Worm (Caenorhabditis elegans): Measurements from ENCODE around the gene cku-70.

DNA sequence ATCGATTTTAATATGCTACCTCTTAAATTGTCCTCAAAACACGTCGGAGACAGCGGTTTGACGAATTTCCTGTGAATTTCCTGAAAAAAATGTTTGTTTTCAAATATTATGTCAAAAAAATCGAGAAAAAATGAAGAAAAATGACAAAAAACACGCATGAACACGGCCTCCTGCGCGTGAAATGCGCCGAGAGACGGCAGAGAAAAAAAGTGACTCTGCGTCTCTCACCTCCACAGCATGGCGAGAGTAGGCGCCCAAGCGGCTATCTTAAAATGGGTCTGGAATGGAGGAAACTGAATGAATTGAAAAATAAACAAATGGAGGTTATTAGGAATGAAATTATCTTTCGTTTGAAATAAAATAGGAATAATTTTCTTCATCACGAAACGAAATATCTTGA, 43.9 kb upstream of the cku-70 start:
- TF ChIP-seq snpc-4 (tag; optimal IDR thresholded peaks at IDR 0.05) (no peak), blmp-1 (tag; optimal IDR thresholded peaks at IDR 0.05) (no peak), nhr-12 (tag; optimal IDR thresholded peaks at IDR 0.05) (no peak), nhr-237 (tag; optimal IDR thresholded peaks at IDR 0.05) (no peak), mep-1 (tag; optimal IDR thresholded peaks at IDR 0.05) (peak; percentile 51), lin-13 (tag; optimal IDR thresholded peaks at IDR 0.05) (no peak), mab-5 (tag; optimal IDR thresholded peaks at IDR 0.05) (no peak), unc-39 (tag; optimal IDR thresholded peaks at IDR 0.05) (no peak), ces-1 (GFP tag; optimal IDR thresholded peaks at IDR 0.05) (peak; percentile 40)

Data from whole organism, mixed stage, embryonic.